Worm (Caenorhabditis elegans): Measurements from ENCODE around the gene F38A5.6.
"Not testable (repeated sequence)": the region's sequence is repeated elsewhere in the genome, so short reads cannot be mapped to it uniquely, and the experiment has no call there.

Gene F38A5.6

DNA sequence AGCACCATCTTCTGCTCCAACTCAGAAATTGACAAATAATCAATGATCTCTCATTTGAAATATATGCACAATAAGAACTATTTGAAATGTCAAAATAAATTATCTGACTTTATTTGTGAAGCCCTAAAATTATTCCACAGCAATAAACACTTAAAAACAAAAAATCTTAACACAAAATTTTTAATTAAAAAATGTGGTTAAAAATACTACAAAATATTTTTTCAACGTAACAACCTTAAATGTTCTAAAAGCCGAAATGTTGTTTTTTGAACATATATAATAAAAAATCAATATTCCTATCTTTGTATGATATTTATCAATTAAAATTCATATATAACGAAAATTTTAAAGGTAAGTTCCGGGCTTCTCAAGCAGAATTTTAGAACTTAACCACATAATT, 2.2 kb upstream of the F38A5.6 start, which contains the start of gene F38A5.8:
TSS of gene F38A5.8 (plus strand) at position 301 of the 400 bp plus-strand sequence.
- TF ChIP-seq tab-1 (GFP tag; IDR thresholded peaks at IDR 0.05) (no peak), klf-2 (GFP tag; conservative IDR thresholded peaks at IDR 0.05) (no peak), med-1 (GFP tag; optimal IDR thresholded peaks at IDR 0.05; ENCODE audit: insufficient read depth) (no peak), ztf-29 (GFP tag; IDR thresholded peaks at IDR 0.05) (no peak), flt-1 (GFP tag; IDR thresholded peaks at IDR 0.05) (no peak), ztf-23 (GFP tag; IDR thresholded peaks at IDR 0.05) (no peak), ref-1 (GFP tag; conservative IDR thresholded peaks at IDR 0.05) (no peak), cog-1 (tag; optimal IDR thresholded peaks at IDR 0.05) (no peak), T22C8.4 (GFP tag; IDR thresholded peaks at IDR 0.05) (no peak)

DNA sequence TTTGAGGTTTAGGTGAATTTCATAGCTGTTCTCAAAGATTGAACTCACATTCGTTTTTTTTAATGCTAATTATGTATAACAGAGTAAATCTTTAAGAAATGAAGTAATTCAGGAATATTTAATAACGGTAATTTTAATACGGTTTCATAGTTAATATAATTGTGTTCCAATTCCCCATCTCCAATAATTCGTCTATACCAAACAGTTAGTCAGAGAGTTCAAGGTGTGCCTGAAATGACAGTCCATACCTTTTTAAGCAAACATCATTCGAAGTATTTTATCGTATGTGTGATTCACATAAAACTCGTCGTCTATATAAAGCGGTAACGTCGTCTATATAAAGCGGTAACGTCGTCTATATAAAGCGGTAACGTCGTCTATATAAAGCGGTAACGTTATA, 1.5 kb upstream of the F38A5.6 start, which contains the start of gene nspb-5:
TSS of gene nspb-5 (plus strand) at position 301 of the 400 bp plus-strand sequence.
- not testable (repeated sequence) for TF ChIP-seq tab-1 (GFP tag; IDR thresholded peaks at IDR 0.05); klf-2 (GFP tag; conservative IDR thresholded peaks at IDR 0.05); med-1 (GFP tag; optimal IDR thresholded peaks at IDR 0.05; ENCODE audit: insufficient read depth)

DNA sequence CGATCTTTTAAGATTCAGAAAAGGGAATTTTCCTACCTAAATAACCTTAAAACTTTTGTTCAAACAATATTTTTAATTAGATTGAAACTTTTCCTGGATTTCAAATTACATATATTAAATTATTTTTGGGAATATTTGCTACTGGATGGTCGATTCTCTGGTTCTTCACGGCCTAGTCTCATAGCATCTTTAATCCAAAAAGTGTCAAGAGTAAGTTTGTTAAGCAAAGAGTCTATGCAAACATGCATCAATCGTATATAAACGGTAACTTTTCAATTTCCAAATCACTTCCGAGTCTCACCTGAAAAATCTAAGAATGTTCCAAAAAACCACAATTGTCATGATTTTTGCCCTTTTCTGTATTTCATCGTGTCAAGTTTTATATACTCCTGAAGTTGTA, 720 bp upstream of the F38A5.6 start, which contains the start of gene nspb-4:
TSS of gene nspb-4 (plus strand) at position 301 of the 400 bp plus-strand sequence.
- not testable (repeated sequence) for TF ChIP-seq flt-1 (GFP tag; IDR thresholded peaks at IDR 0.05); ztf-23 (GFP tag; IDR thresholded peaks at IDR 0.05); ref-1 (GFP tag; conservative IDR thresholded peaks at IDR 0.05)

DNA sequence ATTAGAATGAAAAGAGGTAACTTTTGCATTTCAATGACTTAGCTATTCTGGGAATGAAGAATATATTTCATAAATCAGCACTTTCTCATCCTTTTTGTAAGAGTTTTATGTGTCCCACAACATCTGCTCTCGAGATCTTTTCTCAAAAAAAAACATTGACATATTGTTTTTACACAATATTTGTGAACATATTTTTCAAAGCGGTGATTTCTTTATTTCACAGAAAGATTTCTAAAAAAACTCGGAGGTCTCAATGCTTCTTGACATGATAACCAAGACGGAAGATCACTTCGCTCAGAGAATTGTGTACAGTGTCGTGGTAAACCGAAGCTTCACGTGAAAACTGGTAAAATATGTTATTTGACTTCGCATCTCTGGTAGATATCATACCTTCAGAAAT, 1.3 kb downstream of the F38A5.6 start, which contains the start of gene F38A5.22:
TSS of gene F38A5.22 (minus strand) at position 29 of the 400 bp plus-strand sequence.
- TF ChIP-seq flt-1 (GFP tag; IDR thresholded peaks at IDR 0.05) (no peak), med-1 (GFP tag; optimal IDR thresholded peaks at IDR 0.05; ENCODE audit: insufficient read depth) (no peak), T22C8.4 (GFP tag; IDR thresholded peaks at IDR 0.05) (no peak), ztf-23 (GFP tag; IDR thresholded peaks at IDR 0.05) (no peak), ztf-29 (GFP tag; IDR thresholded peaks at IDR 0.05) (no peak), tab-1 (GFP tag; IDR thresholded peaks at IDR 0.05) (no peak), klf-2 (GFP tag; conservative IDR thresholded peaks at IDR 0.05) (no peak), ref-1 (GFP tag; conservative IDR thresholded peaks at IDR 0.05) (no peak), cog-1 (tag; optimal IDR thresholded peaks at IDR 0.05) (no peak)

DNA sequence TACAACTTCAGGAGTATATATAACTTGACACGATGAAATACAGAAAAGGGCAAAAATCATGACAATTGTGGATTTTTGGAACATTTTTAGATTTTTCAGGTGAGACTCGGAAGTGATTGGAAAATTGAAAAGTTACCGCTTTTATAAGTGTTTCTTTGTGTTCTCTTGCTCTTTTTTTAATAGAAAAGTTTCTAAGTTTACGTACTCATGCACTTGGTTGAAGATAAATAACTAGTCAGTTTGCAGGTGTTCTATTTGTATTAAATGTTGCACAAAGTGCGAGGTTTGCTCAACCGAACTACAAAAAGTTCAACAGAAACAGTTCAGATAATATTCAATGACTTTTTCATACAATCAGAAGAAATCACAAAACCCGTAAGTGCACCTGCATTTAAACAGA, 2.3 kb downstream of the F38A5.6 start, which contains the start of gene nspb-3:
TSS of gene nspb-3 (minus strand) at position 101 of the 400 bp plus-strand sequence.
- not testable (repeated sequence) for TF ChIP-seq med-1 (GFP tag; optimal IDR thresholded peaks at IDR 0.05; ENCODE audit: insufficient read depth); ztf-29 (GFP tag; IDR thresholded peaks at IDR 0.05); tab-1 (GFP tag; IDR thresholded peaks at IDR 0.05)

DNA sequence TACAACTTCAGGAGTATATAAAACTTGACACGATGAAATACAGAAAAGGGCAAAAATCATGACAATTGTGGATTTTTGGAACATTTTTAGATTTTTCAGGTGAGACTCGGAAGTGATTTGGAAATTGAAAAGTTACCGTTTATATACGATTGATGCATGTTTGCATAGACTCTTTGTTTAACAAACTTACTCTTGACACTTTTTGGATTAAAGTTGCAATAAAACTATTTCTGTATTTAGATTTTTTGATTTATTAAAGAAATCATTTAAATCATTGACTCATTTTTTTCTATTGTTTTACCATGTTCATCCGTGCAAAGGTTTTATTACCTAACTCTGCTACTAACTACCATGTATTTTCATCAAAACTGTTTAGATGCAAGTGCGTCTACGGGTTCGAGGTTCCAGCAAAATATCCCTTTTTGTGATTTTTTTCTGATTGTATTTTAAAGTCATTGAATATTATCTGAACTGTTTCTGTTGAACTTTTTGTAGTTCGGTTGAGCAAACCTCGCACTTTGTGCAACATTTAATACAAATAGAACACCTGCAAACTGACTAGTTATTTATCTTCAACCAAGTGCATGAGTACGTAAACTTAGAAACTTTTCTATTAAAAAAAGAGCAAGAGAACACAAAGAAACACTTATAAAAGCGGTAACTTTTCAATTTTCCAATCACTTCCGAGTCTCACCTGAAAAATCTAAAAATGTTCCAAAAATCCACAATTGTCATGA, 6.0 kb downstream of the F38A5.6 start, which contains the start of the genes nspb-1 and nspb-2:
TSS of gene nspb-1 (minus strand) at position 101 of the 737 bp plus-strand sequence.
TSS of gene nspb-2 (plus strand) at position 687 of the 737 bp plus-strand sequence.
- TF ChIP-seq cog-1 (tag; optimal IDR thresholded peaks at IDR 0.05); med-1 (GFP tag; optimal IDR thresholded peaks at IDR 0.05; ENCODE audit: insufficient read depth); ztf-23 (GFP tag; IDR thresholded peaks at IDR 0.05): not testable (repeated sequence)

DNA sequence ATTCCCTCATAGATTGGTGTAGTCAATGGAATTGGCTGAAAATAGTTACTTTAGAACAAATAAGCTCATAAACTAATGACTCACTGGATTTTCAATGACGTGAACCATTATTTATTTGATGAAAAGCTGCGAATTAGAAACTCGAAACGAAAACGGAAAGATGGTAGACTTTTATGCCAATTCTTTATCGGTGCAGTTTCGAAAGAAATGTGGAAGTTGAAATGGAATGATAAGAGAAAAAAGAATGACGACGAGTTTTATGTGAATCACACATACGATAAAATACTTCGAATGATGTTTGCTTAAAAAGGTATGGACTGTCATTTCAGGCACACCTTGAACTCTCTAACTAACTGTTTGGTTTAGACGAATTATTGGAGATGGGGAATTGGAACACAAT, 7.2 kb downstream of the F38A5.6 start, which contains the start of the genes lec-11 and irld-7:
TSS of gene lec-11 (minus strand) at position 126 of the 400 bp plus-strand sequence.
TSS of gene irld-7 (plus strand) at position 332 of the 400 bp plus-strand sequence.
- TF ChIP-seq ztf-29 (GFP tag; IDR thresholded peaks at IDR 0.05) (no peak), klf-2 (GFP tag; conservative IDR thresholded peaks at IDR 0.05) (no peak), ref-1 (GFP tag; conservative IDR thresholded peaks at IDR 0.05) (no peak), med-1 (GFP tag; optimal IDR thresholded peaks at IDR 0.05; ENCODE audit: insufficient read depth) (no peak), cog-1 (tag; optimal IDR thresholded peaks at IDR 0.05) (no peak), ztf-23 (GFP tag; IDR thresholded peaks at IDR 0.05) (no peak), flt-1 (GFP tag; IDR thresholded peaks at IDR 0.05) (no peak), tab-1 (GFP tag; IDR thresholded peaks at IDR 0.05) (no peak)

DNA sequence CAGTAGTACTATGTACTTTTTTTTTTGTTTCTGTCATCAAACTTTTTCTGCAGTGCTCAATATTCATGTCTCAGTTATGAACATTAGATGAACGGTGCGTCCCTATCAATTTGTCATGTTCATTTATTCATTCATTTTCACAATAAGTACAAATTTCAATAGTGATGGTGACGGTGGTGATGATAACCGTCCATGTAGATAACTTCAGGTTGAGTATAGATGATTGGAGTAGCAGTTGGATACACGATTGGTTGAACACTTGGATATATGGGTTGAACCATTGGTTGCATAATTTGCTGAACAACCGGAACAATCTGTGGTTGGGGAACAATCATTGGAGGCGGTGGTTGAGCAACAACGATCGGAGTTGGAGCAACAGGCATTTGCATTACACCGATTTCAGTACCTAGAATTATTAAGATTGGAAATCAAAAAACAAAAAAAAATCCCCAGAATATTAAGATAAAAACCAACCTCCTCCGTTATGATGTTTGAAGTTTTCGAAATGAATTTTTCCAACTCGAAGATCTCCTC, 9.1 kb downstream of the F38A5.6 start:
- no peak for TF ChIP-seq ref-1 (GFP tag; conservative IDR thresholded peaks at IDR 0.05)
- no peak for TF ChIP-seq T22C8.4 (GFP tag; IDR thresholded peaks at IDR 0.05)
- TF ChIP-seq ztf-23 (GFP tag; IDR thresholded peaks at IDR 0.05) = no peak
- no peak for TF ChIP-seq med-1 (GFP tag; optimal IDR thresholded peaks at IDR 0.05; ENCODE audit: insufficient read depth)
- no peak for TF ChIP-seq tab-1 (GFP tag; IDR thresholded peaks at IDR 0.05)
- TF ChIP-seq cog-1 (tag; optimal IDR thresholded peaks at IDR 0.05) = no peak
- TF ChIP-seq ztf-29 (GFP tag; IDR thresholded peaks at IDR 0.05) = no peak
- TF ChIP-seq flt-1 (GFP tag; IDR thresholded peaks at IDR 0.05) = no peak
- TF ChIP-seq klf-2 (GFP tag; conservative IDR thresholded peaks at IDR 0.05) = no peak

DNA sequence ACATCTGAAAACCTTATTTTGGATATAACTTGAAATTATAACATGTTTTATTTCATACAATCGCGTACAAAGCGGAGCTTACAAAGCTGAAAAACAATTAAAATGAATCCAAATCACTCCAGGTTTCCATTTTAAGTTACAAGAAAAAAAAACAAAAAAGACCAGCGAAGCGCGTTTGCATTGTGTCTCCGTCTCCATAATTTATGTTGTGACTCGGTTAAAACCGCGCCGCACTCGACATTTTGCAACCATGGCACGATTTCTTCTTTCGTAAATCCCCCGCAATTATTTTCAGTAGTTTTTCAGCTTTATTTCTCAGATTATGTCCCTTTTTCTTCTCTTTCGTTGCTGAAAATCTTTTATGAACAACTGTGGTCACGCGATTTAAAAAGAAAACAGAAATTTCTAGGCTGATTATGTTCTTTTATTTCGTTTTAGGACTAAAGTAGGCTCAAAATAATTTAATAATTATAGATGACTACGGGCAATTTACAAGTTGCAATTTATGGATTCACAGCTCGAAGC, 11.7 kb downstream of the F38A5.6 start, which contains the start of the genes F38A5.2 and dnj-11:
TSS of gene F38A5.2 (minus strand) at position 4 of the 525 bp plus-strand sequence.
TSS of gene dnj-11 (plus strand) at position 475 of the 525 bp plus-strand sequence.
- 0 out of 2 replicates have a peak, but pooled peaks have one; percentile 19 for TF ChIP-seq flt-1 (GFP tag; IDR thresholded peaks at IDR 0.05)
- no peak for TF ChIP-seq T22C8.4 (GFP tag; IDR thresholded peaks at IDR 0.05)
- peak; percentile 59; the same call in 1 of the 2 replicates for TF ChIP-seq ztf-23 (GFP tag; IDR thresholded peaks at IDR 0.05)
- TF ChIP-seq cog-1 (tag; optimal IDR thresholded peaks at IDR 0.05) = peak; percentile 19

All from whole organism, midembryonic.